Worm (Caenorhabditis elegans) whole organism, young adult: ENCODE data around the gene F12A10.1.

Experiments used
- B0035.1 ChIP-seq: sonication (generic microtip); optimal IDR thresholded peaks from 2 replicates; lab custom pipeline; 2016; ENCODE audit warnings: missing genetic modification characterization, mild to moderate bottlenecking, missing compliant biosample characterization, missing genotype, missing genetic modification reagents
- F22D6.2 ChIP-seq: sonication (generic microtip); optimal IDR thresholded peaks from 2 replicates; lab custom pipeline; 2016; ENCODE audit warnings: mild to moderate bottlenecking, missing genetic modification characterization, missing compliant biosample characterization
- ama-1 ChIP-seq, 3 experiments: fragments of 150-350 bp in 1 of 3; sonication (generic microtip) in 2 of 3; optimal IDR thresholded peaks; 2 replicates each; lab custom pipeline; 2014 to 2018; ENCODE audit warnings: missing biosample characterization in 2 of 3, missing genetic modification characterization in 2 of 3, missing genetic modification reagents in 2 of 3
- athp-1 ChIP-seq: sonication (generic microtip); optimal IDR thresholded peaks from 2 replicates; lab custom pipeline; 2017; ENCODE audit warnings: mild to moderate bottlenecking, missing genetic modification characterization, missing compliant biosample characterization
- bed-2 ChIP-seq: fragments of 200-800 bp; sonication (Bioruptor generic); IDR thresholded peaks from 2 replicates; pipeline ENCODE4 v1.3.6; 2022; ENCODE audit warnings: missing genetic modification reagents, missing genetic modification characterization, missing compliant biosample characterization
- ceh-100 ChIP-seq: fragments of 200-800 bp; sonication (Bioruptor generic); IDR thresholded peaks from 2 replicates; pipeline ENCODE4 v1.3.6; 2022; ENCODE audit warnings: missing genetic modification reagents, missing genetic modification characterization, missing compliant biosample characterization
- efl-1 ChIP-seq: fragments of 150-350 bp; optimal IDR thresholded peaks from 2 replicates; lab custom pipeline; 2014; ENCODE audit warnings: missing biosample characterization, missing genetic modification reagents, missing genetic modification characterization
- mxl-1 ChIP-seq: sonication (generic microtip); optimal IDR thresholded peaks from 2 replicates; lab custom pipeline; 2016; ENCODE audit warnings: missing genetic modification characterization, missing compliant biosample characterization
- nfya-1 ChIP-seq: sonication (generic microtip); optimal IDR thresholded peaks from 2 replicates; lab custom pipeline; 2017; ENCODE audit warnings: antibody characterized with exemption, missing compliant biosample characterization, missing genetic modification characterization, borderline replicate concordance; ENCODE audit not compliant: insufficient read depth
- unc-130 ChIP-seq: sonication (generic microtip); optimal IDR thresholded peaks from 2 replicates; lab custom pipeline; 2016; ENCODE audit warnings: missing genetic modification reagents, missing genetic modification characterization, missing compliant biosample characterization
- zfh-2 ChIP-seq: fragments of 200-800 bp; sonication (Bioruptor generic); conservative IDR thresholded peaks from 2 replicates; pipeline ENCODE4 v1.3.6; 2022; ENCODE audit warnings: missing genetic modification reagents, missing genetic modification characterization, missing compliant biosample characterization
- ztf-6 ChIP-seq: fragments of 200-800 bp; sonication (Bioruptor generic); IDR thresholded peaks from 2 replicates; pipeline ENCODE4 v1.3.6; 2022; ENCODE audit warnings: missing genetic modification reagents, missing genetic modification characterization, missing compliant biosample characterization

ce11 chrII:5525297-5525696 lies 29.0 kb downstream of the F12A10.1 start, which contains the start of gene tbx-35:
- TF ChIP-seq ceh-100: no peak
- TF ChIP-seq efl-1: no peak
- TF ChIP-seq athp-1: no peak
- no peak for TF ChIP-seq zfh-2
- TF ChIP-seq ztf-6 (GFP tag; lab: Robert Waterston, UW): no peak
- TF ChIP-seq unc-130 (GFP tag; lab: Kevin White, UChicago): no peak
- no peak for TF ChIP-seq B0035.1 (tag; lab: Kevin White, UChicago)
- TF ChIP-seq mxl-1 (tag; lab: Kevin White, UChicago): no peak
- no peak for TF ChIP-seq nfya-1 (tag; lab: Kevin White, UChicago)
- TF ChIP-seq F22D6.2 (tag; lab: Kevin White, UChicago): no peak
- no peak for TF ChIP-seq ama-1 (optimal IDR thresholded peaks at IDR 0.05; lab: Kevin White, UChicago)
- TF ChIP-seq ama-1 (GFP tag; optimal IDR thresholded peaks at IDR 0.05; lab: Kevin White, UChicago): no peak
- TF ChIP-seq bed-2 (GFP tag; lab: Robert Waterston, UW): no peak
